Fruit fly (Drosophila melanogaster) whole organism, embryonic: ENCODE results near the gene CG8372.

Experiments
- Adf1 ChIP-seq: fragments of 200-800 bp; sonication (Bioruptor generic); IDR thresholded peaks from 2 replicates; pipeline ENCODE4 v1.3.6; 2022; ENCODE audit warnings: missing biosample characterization, missing genetic modification characterization
- Aef1 ChIP-seq: fragments of 200-800 bp; sonication (Bioruptor generic); IDR thresholded peaks from 3 replicates; pipeline ENCODE4 v1.3.6; 2022; ENCODE audit warnings: missing biosample characterization, missing genetic modification characterization
- Atf-2 ChIP-seq: fragments of 200-800 bp; sonication (Bioruptor generic); optimal IDR thresholded peaks from 2 replicates; lab custom pipeline; 2016; ENCODE audit warnings: missing biosample characterization, missing genetic modification characterization
- Bdp1 ChIP-seq: fragments of 200-800 bp; sonication (Bioruptor generic); optimal IDR thresholded peaks from 3 replicates; lab custom pipeline; 2016; ENCODE audit warnings: missing biosample characterization, missing genetic modification characterization
- CG10959 ChIP-seq: fragments of 200-800 bp; sonication (Bioruptor generic); IDR thresholded peaks from 2 replicates; pipeline ENCODE4 v1.3.6; 2022; ENCODE audit warnings: missing biosample characterization, missing genetic modification characterization
- CG11398 ChIP-seq: fragments of 200-800 bp; sonication (Bioruptor generic); optimal IDR thresholded peaks from 2 replicates; lab custom pipeline; 2016; ENCODE audit warnings: missing biosample characterization, missing genetic modification characterization
- CG11456 ChIP-seq: fragments of 200-800 bp; sonication (Bioruptor generic); IDR thresholded peaks from 3 replicates; pipeline ENCODE4 v1.3.6; 2022; ENCODE audit warnings: missing biosample characterization, missing genetic modification characterization
- CG12769 ChIP-seq: fragments of 200-800 bp; sonication (Bioruptor generic); optimal IDR thresholded peaks from 2 replicates; lab custom pipeline; 2019; ENCODE audit warnings: missing biosample characterization, mild to moderate bottlenecking, missing genetic modification characterization, moderate library complexity
- CG13123 ChIP-seq: fragments of 200-800 bp; sonication (Bioruptor generic); optimal IDR thresholded peaks from 2 replicates; lab custom pipeline; 2016; ENCODE audit warnings: missing biosample characterization, missing genetic modification characterization
- CG17829 ChIP-seq: fragments of 200-800 bp; optimal IDR thresholded peaks from 2 replicates; lab custom pipeline; 2019; ENCODE audit warnings: missing biosample characterization, mild to moderate bottlenecking, missing genetic modification characterization, moderate library complexity
- CG18599 ChIP-seq: fragments of 200-800 bp; sonication (Bioruptor generic); optimal IDR thresholded peaks from 3 replicates; lab custom pipeline; 2017; ENCODE audit warnings: missing biosample characterization, missing genetic modification characterization, mild to moderate bottlenecking, moderate library complexity, missing genetic modification reagents
- CG18764 ChIP-seq: fragments of 200-800 bp; sonication (Bioruptor generic); optimal IDR thresholded peaks from 3 replicates; lab custom pipeline; 2016; ENCODE audit warnings: missing biosample characterization, missing genetic modification characterization
- CG2116 ChIP-seq: fragments of 200-800 bp; sonication (Bioruptor generic); optimal IDR thresholded peaks from 3 replicates; lab custom pipeline; 2018; ENCODE audit warnings: missing biosample characterization, mild to moderate bottlenecking, missing genetic modification characterization
- CG30431 ChIP-seq: fragments of 200-800 bp; sonication (Bioruptor generic); optimal IDR thresholded peaks from 2 replicates; lab custom pipeline; 2017; ENCODE audit warnings: missing biosample characterization, missing genetic modification characterization
- CG3163 ChIP-seq: fragments of 200-800 bp; sonication (Bioruptor generic); optimal IDR thresholded peaks from 3 replicates; lab custom pipeline; 2016; ENCODE audit warnings: missing biosample characterization, missing genetic modification characterization
- CG6254 ChIP-seq: fragments of 200-800 bp; sonication (Bioruptor generic); optimal IDR thresholded peaks from 3 replicates; lab custom pipeline; 2017; ENCODE audit warnings: mild to moderate bottlenecking, missing biosample characterization, missing genetic modification reagents, missing genetic modification characterization
- CG7357 ChIP-seq: fragments of 200-800 bp; sonication (Bioruptor generic); IDR thresholded peaks from 3 replicates; pipeline ENCODE4 v1.3.6; 2022; ENCODE audit warnings: missing biosample characterization, missing genetic modification characterization
- CG7839 ChIP-seq: fragments of 200-800 bp; sonication (Bioruptor generic); optimal IDR thresholded peaks from 3 replicates; lab custom pipeline; 2018; ENCODE audit warnings: missing biosample characterization, mild to moderate bottlenecking, missing genetic modification characterization, moderate library complexity
- CTCF ChIP-seq: fragments of 200-800 bp; sonication (Bioruptor generic); optimal IDR thresholded peaks from 2 replicates; lab custom pipeline; 2017; ENCODE audit warnings: missing biosample characterization, mild to moderate bottlenecking, missing genetic modification characterization, moderate library complexity
- Oaz ChIP-seq: fragments of 200-800 bp; sonication (Bioruptor generic); IDR thresholded peaks from 2 replicates; pipeline ENCODE4 v1.3.6; 2022; ENCODE audit warnings: missing biosample characterization, missing genetic modification characterization
- PHDP ChIP-seq: fragments of 200-800 bp; sonication (Bioruptor generic); optimal IDR thresholded peaks from 3 replicates; lab custom pipeline; 2018; ENCODE audit warnings: missing biosample characterization, mild to moderate bottlenecking, missing genetic modification characterization, moderate library complexity
- Ravus ChIP-seq: fragments of 200-800 bp; sonication (Bioruptor generic); IDR thresholded peaks from 2 replicates; pipeline ENCODE4 v1.3.6; 2022; ENCODE audit warnings: missing biosample characterization, missing genetic modification characterization
- Ssrp ChIP-seq: fragments of 200-800 bp; sonication (Bioruptor generic); optimal IDR thresholded peaks from 2 replicates; lab custom pipeline; 2018; ENCODE audit warnings: missing biosample characterization, mild to moderate bottlenecking, missing genetic modification characterization, moderate library complexity
- abd-A ChIP-seq: fragments of 200-800 bp; sonication (Bioruptor generic); optimal IDR thresholded peaks from 3 replicates; lab custom pipeline; 2019; ENCODE audit warnings: missing biosample characterization, mild to moderate bottlenecking, missing genetic modification characterization, moderate library complexity
- amos ChIP-seq: fragments of 200-800 bp; sonication (Bioruptor generic); IDR thresholded peaks from 2 replicates; pipeline ENCODE4 v1.3.6; 2022; ENCODE audit warnings: missing biosample characterization, missing genetic modification characterization; ENCODE audit not compliant: partially characterized antibody
- aop ChIP-seq: fragments of 200-800 bp; sonication (Bioruptor generic); IDR thresholded peaks from 2 replicates; pipeline ENCODE4 v1.3.6; 2022; ENCODE audit warnings: missing biosample characterization, missing genetic modification characterization
- bbx ChIP-seq: fragments of 200-800 bp; sonication (Bioruptor generic); IDR thresholded peaks from 2 replicates; pipeline ENCODE4 v1.3.6; 2022; ENCODE audit warnings: missing biosample characterization, missing genetic modification characterization; ENCODE audit not compliant: partially characterized antibody
- cas ChIP-seq: fragments of 200-800 bp; sonication (Bioruptor generic); IDR thresholded peaks from 2 replicates; pipeline ENCODE4 v1.3.6; 2022; ENCODE audit warnings: missing biosample characterization, missing genetic modification characterization
- cato ChIP-seq: fragments of 200-800 bp; sonication (Bioruptor generic); optimal IDR thresholded peaks from 2 replicates; lab custom pipeline; 2016; ENCODE audit warnings: missing biosample characterization, missing genetic modification characterization, borderline replicate concordance
- caup ChIP-seq: fragments of 200-800 bp; sonication (Bioruptor generic); optimal IDR thresholded peaks from 3 replicates; lab custom pipeline; 2017; ENCODE audit warnings: missing biosample characterization, mild to moderate bottlenecking, missing genetic modification characterization, moderate library complexity; ENCODE audit not compliant: severe bottlenecking
- cg ChIP-seq: fragments of 200-800 bp; sonication (Bioruptor generic); optimal IDR thresholded peaks from 3 replicates; lab custom pipeline; 2019; ENCODE audit warnings: missing biosample characterization, mild to moderate bottlenecking, missing genetic modification characterization, moderate library complexity
- crp ChIP-seq, 2 experiments: fragments of 200-800 bp; sonication (Bioruptor generic); optimal IDR thresholded peaks; 2 replicates in 1 of 2; 3 replicates in 1 of 2; lab custom pipeline; 2017; ENCODE audit warnings: missing biosample characterization in 2 of 2, missing genetic modification characterization in 2 of 2, mild to moderate bottlenecking in 1 of 2, moderate library complexity in 1 of 2
- dan ChIP-seq: fragments of 200-800 bp; sonication (Bioruptor generic); IDR thresholded peaks from 2 replicates; pipeline ENCODE4 v1.3.6; 2022; ENCODE audit warnings: missing biosample characterization, missing genetic modification characterization
- dpn ChIP-seq, 2 experiments: fragments of 200-800 bp; sonication (Bioruptor generic); optimal IDR thresholded peaks; 3 replicates each; lab custom pipeline; 2016; ENCODE audit warnings: missing biosample characterization in 2 of 2, missing genetic modification characterization in 2 of 2
- dysf ChIP-seq: fragments of 200-800 bp; sonication (Bioruptor generic); IDR thresholded peaks from 3 replicates; pipeline ENCODE4 v1.3.6; 2022; ENCODE audit warnings: missing biosample characterization, missing genetic modification characterization
- exex ChIP-seq: fragments of 200-800 bp; sonication (Bioruptor generic); optimal IDR thresholded peaks from 4 replicates; lab custom pipeline; 2018; ENCODE audit warnings: missing biosample characterization, mild to moderate bottlenecking, missing genetic modification characterization, moderate library complexity
- fd3F ChIP-seq: fragments of 200-800 bp; sonication (Bioruptor generic); optimal IDR thresholded peaks from 2 replicates; lab custom pipeline; 2018; ENCODE audit warnings: missing biosample characterization, mild to moderate bottlenecking, missing genetic modification characterization, moderate library complexity
- gcm ChIP-seq: fragments of 200-800 bp; sonication (Bioruptor generic); optimal IDR thresholded peaks from 2 replicates; lab custom pipeline; 2019; ENCODE audit warnings: missing biosample characterization, mild to moderate bottlenecking, missing genetic modification characterization, moderate library complexity
- ham ChIP-seq: fragments of 200-800 bp; sonication (Bioruptor generic); IDR thresholded peaks from 2 replicates; pipeline ENCODE4 v1.3.6; 2022; ENCODE audit warnings: missing biosample characterization, missing genetic modification characterization
- jing ChIP-seq: fragments of 200-800 bp; sonication (Bioruptor generic); optimal IDR thresholded peaks from 2 replicates; lab custom pipeline; 2018; ENCODE audit warnings: missing biosample characterization, mild to moderate bottlenecking, missing genetic modification characterization
- lbe ChIP-seq: fragments of 200-800 bp; sonication (Bioruptor generic); optimal IDR thresholded peaks from 2 replicates; lab custom pipeline; 2016; ENCODE audit warnings: missing biosample characterization, mild to moderate bottlenecking, missing genetic modification characterization
- mam ChIP-seq: fragments of 200-800 bp; sonication (Bioruptor generic); optimal IDR thresholded peaks from 3 replicates; lab custom pipeline; 2016; ENCODE audit warnings: missing biosample characterization, missing genetic modification characterization
- mirr ChIP-seq: fragments of 200-800 bp; sonication (Bioruptor generic); optimal IDR thresholded peaks from 3 replicates; lab custom pipeline; 2018; ENCODE audit warnings: missing biosample characterization, mild to moderate bottlenecking, missing genetic modification characterization
- pan ChIP-seq, 4 experiments: fragments of >200 bp in 3 of 4; fragments of 200-800 bp in 1 of 4; sonication (Bioruptor generic) in 1 of 4; optimal IDR thresholded peaks in 3 of 4; IDR thresholded peaks in 1 of 4; 2 replicates each; pipeline versions ENCODE4 v1.3.6 to Lab custom; 2017 to 2022; ENCODE audit warnings: missing biosample characterization in 2 of 4, missing genetic modification characterization in 2 of 4, mixed read lengths in 1 of 4
- pita ChIP-seq: fragments of 200-800 bp; sonication (Bioruptor generic); optimal IDR thresholded peaks from 2 replicates; lab custom pipeline; 2017; ENCODE audit warnings: missing biosample characterization, mild to moderate bottlenecking, missing genetic modification characterization
- prd ChIP-seq, 3 experiments: fragments of >200 bp in 2 of 3; fragments of 200-800 bp in 1 of 3; sonication (Bioruptor generic) in 1 of 3; optimal IDR thresholded peaks in 2 of 3; IDR thresholded peaks in 1 of 3; 2 replicates in 2 of 3; 3 replicates in 1 of 3; pipeline versions ENCODE4 v1.3.6 to Lab custom; 2017 to 2022; ENCODE audit warnings: missing biosample characterization in 1 of 3, missing genetic modification characterization in 1 of 3
- salm ChIP-seq: fragments of 200-800 bp; sonication (Bioruptor generic); optimal IDR thresholded peaks from 2 replicates; lab custom pipeline; 2018; ENCODE audit warnings: missing biosample characterization, mild to moderate bottlenecking, missing genetic modification characterization
- sens-2 ChIP-seq: fragments of 200-800 bp; sonication (Bioruptor generic); IDR thresholded peaks from 2 replicates; pipeline ENCODE4 v1.3.6; 2022; ENCODE audit warnings: missing biosample characterization, missing genetic modification characterization
- seq ChIP-seq: fragments of 200-800 bp; sonication (Bioruptor generic); IDR thresholded peaks from 2 replicates; pipeline ENCODE4 v1.3.6; 2022; ENCODE audit warnings: missing biosample characterization, missing genetic modification characterization
- tin ChIP-seq: fragments of 200-800 bp; sonication (Bioruptor generic); optimal IDR thresholded peaks from 3 replicates; lab custom pipeline; 2016; ENCODE audit warnings: missing biosample characterization, missing genetic modification characterization
- zfh2 ChIP-seq: fragments of 200-800 bp; sonication (Bioruptor generic); optimal IDR thresholded peaks from 2 replicates; lab custom pipeline; 2016; ENCODE audit warnings: missing biosample characterization, missing genetic modification characterization

CG8372 gene

DNA sequence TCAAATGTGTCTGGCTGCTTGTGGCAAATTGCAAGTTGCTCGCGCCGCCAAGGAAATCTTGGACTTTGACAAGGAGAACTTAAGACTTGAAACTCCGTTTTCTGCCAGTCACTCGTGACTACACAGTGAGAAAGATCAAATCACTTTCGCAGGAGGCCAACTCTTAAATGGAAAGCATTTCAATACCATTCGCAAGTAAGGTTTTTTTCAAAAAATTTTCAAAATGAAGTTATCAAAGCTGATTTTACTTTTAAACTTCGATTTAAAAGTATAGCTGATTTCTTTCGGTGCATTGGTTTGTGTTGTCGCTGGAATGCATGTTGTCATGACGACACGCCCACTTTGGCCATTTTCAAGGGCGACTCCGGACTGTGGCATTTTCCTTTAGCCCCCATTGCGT, 19.7 kb upstream of the CG8372 start (continued):
- TF ChIP-seq exex (no peak), fd3F (GFP tag; lab: Kevin White, UChicago) (no peak), CG2116 (GFP tag; lab: Kevin White, UChicago) (no peak), aop (no peak), CG3163 (GFP tag; lab: Kevin White, UChicago) (no peak), ham (GFP tag; lab: Robert Waterston, UW) (no peak), CG17829 (tag; lab: Kevin White, UChicago) (no peak), cato (GFP tag; lab: Kevin White, UChicago) (no peak), PHDP (tag; lab: Kevin White, UChicago) (no peak), dan (GFP tag; lab: Robert Waterston, UW) (no peak), CTCF (GFP tag; lab: Kevin White, UChicago) (no peak), abd-A (tag; lab: Kevin White, UChicago) (no peak), lbe (GFP tag; lab: Kevin White, UChicago) (no peak), Aef1 (GFP tag; lab: Robert Waterston, UW) (no peak), cg (no peak), pan (optimal IDR thresholded peaks at IDR 0.05; lab: Kevin White, UChicago) (no peak), pan (GFP tag; optimal IDR thresholded peaks at IDR 0.05 in 1 of 2, IDR thresholded peaks at IDR 0.05 in 1 of 2) (no peak), Adf1 (no peak), CG12769 (tag; lab: Kevin White, UChicago) (no peak), mam (GFP tag; lab: Kevin White, UChicago) (no peak), cas (no peak), CG7839 (no peak), prd (optimal IDR thresholded peaks at IDR 0.05; lab: Kevin White, UChicago) (no peak), prd (GFP tag; IDR thresholded peaks at IDR 0.05; lab: Robert Waterston, UW) (peak; percentile 52; the same call in 1 of the 3 replicates), CG30431 (GFP tag; lab: Kevin White, UChicago) (no peak), CG7357 (GFP tag; lab: Robert Waterston, UW) (no peak), Ravus (GFP tag; lab: Robert Waterston, UW) (no peak), Oaz (GFP tag; lab: Robert Waterston, UW) (no peak), caup (GFP tag; lab: Kevin White, UChicago) (no peak), sens-2 (GFP tag; lab: Robert Waterston, UW) (0 out of 2 replicates have a peak, but pooled peaks have one; percentile 17), salm (tag; lab: Kevin White, UChicago) (no peak), CG11398 (GFP tag; lab: Kevin White, UChicago) (no peak), crp (GFP tag; optimal IDR thresholded peaks at IDR 0.05; lab: Kevin White, UChicago) (no peak), gcm (GFP tag; lab: Kevin White, UChicago) (no peak), pita (GFP tag; lab: Kevin White, UChicago) (no peak), mirr (no peak), CG18599 (GFP tag; lab: Kevin White, UChicago) (no peak), amos (GFP tag; lab: Robert Waterston, UW) (no peak), jing (no peak), dpn (GFP tag; optimal IDR thresholded peaks at IDR 0.05; lab: Kevin White, UChicago) (peak in 1 of 2 experiments; percentile 30), Bdp1 (GFP tag; lab: Kevin White, UChicago) (no peak), Atf-2 (GFP tag; lab: Kevin White, UChicago) (no peak), CG11456 (GFP tag; lab: Robert Waterston, UW) (no peak), zfh2 (GFP tag; lab: Kevin White, UChicago) (no peak), tin (GFP tag; lab: Kevin White, UChicago) (no peak), bbx (GFP tag; lab: Robert Waterston, UW) (no peak), CG6254 (GFP tag; lab: Kevin White, UChicago) (no peak), seq (GFP tag; lab: Robert Waterston, UW) (no peak), CG18764 (GFP tag; lab: Kevin White, UChicago) (no peak), CG13123 (no peak), Ssrp (tag; lab: Kevin White, UChicago) (no peak), dysf (GFP tag; lab: Robert Waterston, UW) (0 out of 3 replicates have a peak, but pooled peaks have one; percentile 23), CG10959 (no peak)
